Worm (Caenorhabditis elegans) whole organism, young adult: ENCODE measurements around the gene irg-7.
A peak's percentile ranks its signal among the peaks of the same experiment; 100 is the strongest.

Source experiments
- B0336.3 ChIP-seq: fragments of 200-800 bp; sonication (Bioruptor generic); IDR thresholded peaks from 2 replicates; pipeline ENCODE4 v1.3.6; 2022; ENCODE audit warnings: missing genetic modification characterization, missing compliant biosample characterization
- F49E8.2 ChIP-seq: sonication (generic microtip); optimal IDR thresholded peaks from 3 replicates; lab custom pipeline; 2017; ENCODE audit warnings: missing genetic modification characterization, mild to moderate bottlenecking, missing compliant biosample characterization, antibody characterized with exemption, moderate library complexity; ENCODE audit not compliant: insufficient read depth
- ZK185.1 ChIP-seq: sonication (generic microtip); optimal IDR thresholded peaks from 2 replicates; lab custom pipeline; 2016; ENCODE audit warnings: mild to moderate bottlenecking, missing genetic modification characterization, missing compliant biosample characterization; ENCODE audit not compliant: poor library complexity, severe bottlenecking
- ama-1 ChIP-seq, 3 experiments: fragments of 150-350 bp in 1 of 3; sonication (generic microtip) in 2 of 3; optimal IDR thresholded peaks; 2 replicates each; lab custom pipeline; 2014 to 2018; ENCODE audit warnings: missing biosample characterization in 2 of 3, missing genetic modification characterization in 2 of 3, missing genetic modification reagents in 2 of 3
- ceh-40 ChIP-seq: fragments of 200-800 bp; sonication (Bioruptor generic); IDR thresholded peaks from 2 replicates; pipeline ENCODE4 v1.3.6; 2022; ENCODE audit warnings: missing genetic modification characterization, missing compliant biosample characterization
- hlh-12 ChIP-seq: sonication (generic microtip); optimal IDR thresholded peaks from 2 replicates; lab custom pipeline; 2016; ENCODE audit warnings: missing genetic modification characterization, missing compliant biosample characterization
- hmg-1.2 ChIP-seq: fragments of 200-800 bp; sonication (Bioruptor generic); IDR thresholded peaks from 2 replicates; pipeline ENCODE4 v1.3.6; 2022; ENCODE audit warnings: missing genetic modification reagents, missing genetic modification characterization, missing compliant biosample characterization
- lin-35 ChIP-seq, 3 experiments: fragments of 150-350 bp in 2 of 3; sonication (generic microtip) in 1 of 3; optimal IDR thresholded peaks; 2 replicates each; lab custom pipeline; 2014 to 2018; ENCODE audit warnings: missing biosample characterization in 3 of 3, missing genetic modification characterization in 3 of 3, missing genetic modification reagents in 3 of 3
- lsy-27 ChIP-seq: sonication (generic microtip); optimal IDR thresholded peaks from 2 replicates; lab custom pipeline; 2017; ENCODE audit warnings: missing genetic modification characterization, mild to moderate bottlenecking, missing compliant biosample characterization, antibody characterized with exemption, missing genotype, borderline replicate concordance; ENCODE audit not compliant: insufficient read depth
- nfya-1 ChIP-seq: sonication (generic microtip); optimal IDR thresholded peaks from 2 replicates; lab custom pipeline; 2017; ENCODE audit warnings: antibody characterized with exemption, missing compliant biosample characterization, missing genetic modification characterization, borderline replicate concordance; ENCODE audit not compliant: insufficient read depth
- pha-4 ChIP-seq: fragments of 150-350 bp; sonication (generic microtip); optimal IDR thresholded peaks from 2 replicates; lab custom pipeline; 2014; ENCODE audit warnings: missing biosample characterization, missing genetic modification reagents, missing genetic modification characterization
- snpc-4 ChIP-seq, 5 experiments: fragments of 150-350 bp in 1 of 5; sonication (generic microtip) in 4 of 5; optimal IDR thresholded peaks; 2 replicates each; lab custom pipeline; 2014 to 2018; ENCODE audit warnings: missing genetic modification characterization in 5 of 5, missing biosample characterization in 3 of 5, antibody characterized with exemption in 2 of 5, mild to moderate bottlenecking in 2 of 5, missing compliant biosample characterization in 2 of 5, missing genotype in 2 of 5, moderate library complexity in 2 of 5, missing genetic modification reagents in 1 of 5
- tbp1 ChIP-seq: fragments of 200-800 bp; sonication (Bioruptor generic); optimal IDR thresholded peaks from 2 replicates; lab custom pipeline; 2018; ENCODE audit warnings: mild to moderate bottlenecking, missing genetic modification characterization, missing compliant biosample characterization
- unc-62 ChIP-seq: fragments of 150-350 bp; optimal IDR thresholded peaks from 2 replicates; lab custom pipeline; 2014; ENCODE audit warnings: missing biosample characterization, missing genetic modification reagents, missing genetic modification characterization

ce11 chrX:3245812-3246211, 2.4 kb upstream of the irg-7 start, which contains the start of gene F40F4.7:
- TF ChIP-seq lin-35 (GFP tag; optimal IDR thresholded peaks at IDR 0.05; lab: Kevin White, UChicago), result no peak
- TF ChIP-seq B0336.3 (GFP tag; lab: Robert Waterston, UW), result no peak
- TF ChIP-seq ama-1 (optimal IDR thresholded peaks at IDR 0.05; lab: Kevin White, UChicago), result no peak
- no peak for TF ChIP-seq ama-1 (GFP tag; optimal IDR thresholded peaks at IDR 0.05; lab: Kevin White, UChicago)
- no peak for TF ChIP-seq snpc-4 (GFP tag; optimal IDR thresholded peaks at IDR 0.05; lab: Kevin White, UChicago)
- TF ChIP-seq snpc-4 (tag; optimal IDR thresholded peaks at IDR 0.05; lab: Kevin White, UChicago), result no peak
- no peak for TF ChIP-seq ceh-40 (GFP tag; lab: Robert Waterston, UW)
- no peak for TF ChIP-seq nfya-1 (tag; lab: Kevin White, UChicago)
- peak; percentile 3 for TF ChIP-seq tbp1
- TF ChIP-seq ZK185.1 (tag; lab: Kevin White, UChicago), result no peak
- TF ChIP-seq F49E8.2 (tag; lab: Kevin White, UChicago), result no peak
- no peak for TF ChIP-seq lsy-27
- 0 out of 2 replicates have a peak, but pooled peaks have one; percentile 7 for TF ChIP-seq hmg-1.2 (GFP tag; lab: Robert Waterston, UW)
- no peak for TF ChIP-seq unc-62 (GFP tag; lab: Kevin White, UChicago)
- TF ChIP-seq hlh-12, result no peak
- TF ChIP-seq pha-4 (tag; lab: Kevin White, UChicago), result peak; percentile 5
